Worm (Caenorhabditis elegans): Measurements from ENCODE around the gene wdr-5.2.
A peak's percentile ranks its signal among the peaks of the same experiment; 100 is the strongest.

Gene wdr-5.2

ce11 chrX:14382951-14383350, 33.0 kb downstream of the wdr-5.2 start, which contains the start of gene Y60A9.3:
TSS of gene Y60A9.3 (plus strand) at chrX:14383251.
- TF ChIP-seq nhr-71 (tag; optimal IDR thresholded peaks at IDR 0.05) (no peak), ztf-11 (tag; optimal IDR thresholded peaks at IDR 0.05) (no peak), lin-39 (tag; optimal IDR thresholded peaks at IDR 0.05) (no peak), mep-1 (tag; optimal IDR thresholded peaks at IDR 0.05) (no peak), lin-13 (GFP tag; optimal IDR thresholded peaks at IDR 0.05) (no peak)

- TF ChIP-seq nhr-84 (tag; optimal IDR thresholded peaks at IDR 0.05) (no peak), fos-1 (tag; optimal IDR thresholded peaks at IDR 0.05) (no peak), lir-3 (tag; optimal IDR thresholded peaks at IDR 0.05; ENCODE audit: poor library complexity) (no peak), irx-1 (tag; optimal IDR thresholded peaks at IDR 0.05) (no peak), F16B12.6 (tag; optimal IDR thresholded peaks at IDR 0.05) (no peak), unc-30 (tag; optimal IDR thresholded peaks at IDR 0.05) (no peak), egl-27 (tag; optimal IDR thresholded peaks at IDR 0.05) (no peak), blmp-1 (tag; optimal IDR thresholded peaks at IDR 0.05) (no peak), nhr-77 (tag; optimal IDR thresholded peaks at IDR 0.05) (no peak), mep-1 (tag; optimal IDR thresholded peaks at IDR 0.05) (no peak), mdl-1 (tag; optimal IDR thresholded peaks at IDR 0.05) (no peak), nhr-47 (tag; optimal IDR thresholded peaks at IDR 0.05) (no peak), jun-1 (tag; optimal IDR thresholded peaks at IDR 0.05) (no peak), ceh-90 (tag; optimal IDR thresholded peaks at IDR 0.05) (no peak), xbp-1 (tag; optimal IDR thresholded peaks at IDR 0.05) (no peak)
Measured at ce11 chrX:14395267-14395666, 45.3 kb downstream of the wdr-5.2 start, which contains the start of gene Y60A9.1. TSS of gene Y60A9.1 (minus strand) at chrX:14395367.

- TF ChIP-seq fkh-10 (GFP tag; optimal IDR thresholded peaks at IDR 0.05), result peak; percentile 65
- TF ChIP-seq efl-3 (GFP tag; optimal IDR thresholded peaks at IDR 0.05), result no peak
Measured at ce11 chrX:14399035-14399434, 49.1 kb downstream of the wdr-5.2 start.

DNA sequence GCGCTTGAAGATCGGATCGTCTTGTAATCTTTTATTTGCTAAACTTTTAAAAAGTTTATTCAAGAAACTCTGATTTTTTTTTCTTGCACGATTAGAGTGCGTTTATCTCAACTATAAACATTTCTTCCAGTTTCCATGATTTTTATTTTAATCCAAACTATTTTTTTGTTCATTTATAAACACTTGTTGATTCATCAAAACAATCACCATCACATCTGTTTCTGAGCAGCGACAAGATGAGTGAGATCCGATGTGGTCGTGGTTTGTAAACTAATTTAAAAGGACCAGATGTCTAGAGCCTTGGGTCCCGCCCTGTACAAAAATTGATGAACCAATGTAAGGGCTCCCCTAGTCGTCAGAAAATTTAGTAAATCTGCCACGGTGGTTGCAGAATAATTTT, 51.3 kb downstream of the wdr-5.2 start:
- TF ChIP-seq ceh-8 (GFP tag; optimal IDR thresholded peaks at IDR 0.05) (no peak), grh-1 (GFP tag; IDR thresholded peaks at IDR 0.05) (no peak), lin-15B (tag; optimal IDR thresholded peaks at IDR 0.05) (no peak), fkh-4 (tag; optimal IDR thresholded peaks at IDR 0.05; ENCODE audit: borderline replicate concordance) (peak; percentile 73), dsc-1 (tag; optimal IDR thresholded peaks at IDR 0.05) (peak; percentile 95), efl-1 (optimal IDR thresholded peaks at IDR 0.05) (no peak), efl-1 (GFP tag; optimal IDR thresholded peaks at IDR 0.05 in 1 of 2) (no peak), snpc-4 (tag; optimal IDR thresholded peaks at IDR 0.05) (no peak), nhr-76 (tag; optimal IDR thresholded peaks at IDR 0.05) (no peak), F16B12.6 (tag; optimal IDR thresholded peaks at IDR 0.05) (no peak), Y116A8C.19 (tag; optimal IDR thresholded peaks at IDR 0.05; ENCODE audit: borderline replicate concordance) (no peak), hlh-17 (GFP tag; optimal IDR thresholded peaks at IDR 0.05; ENCODE audit: borderline replicate concordance) (no peak), unc-98 (GFP tag; IDR thresholded peaks at IDR 0.05) (no peak), C04F5.9 (tag; optimal IDR thresholded peaks at IDR 0.05) (no peak), unc-62 (GFP tag; optimal IDR thresholded peaks at IDR 0.05) (no peak)

All from whole organism, L1 larva.